Worm (Caenorhabditis elegans) whole organism, mixed stage, embryonic: ENCODE measurements around the gene Y113G7A.12.

ENCODE experiments used
- drap-1 ChIP-seq: fragments of 200-800 bp; sonication (Bioruptor generic); optimal IDR thresholded peaks from 3 replicates; lab custom pipeline; 2018; ENCODE audit warnings: mild to moderate bottlenecking, missing genetic modification characterization, missing compliant biosample characterization
- lin-13 ChIP-seq: fragments of 150-350 bp; optimal IDR thresholded peaks from 2 replicates; lab custom pipeline; 2014; ENCODE audit warnings: missing biosample characterization, missing genetic modification characterization
- nhr-28 ChIP-seq: fragments of 150-350 bp; optimal IDR thresholded peaks from 2 replicates; lab custom pipeline; 2014; ENCODE audit warnings: missing biosample characterization, missing genetic modification characterization
- tbx-8 ChIP-seq: fragments of 200-800 bp; sonication (Bioruptor generic); optimal IDR thresholded peaks from 2 replicates; lab custom pipeline; 2018; ENCODE audit warnings: mild to moderate bottlenecking, missing genetic modification characterization, moderate library complexity, missing compliant biosample characterization

DNA sequence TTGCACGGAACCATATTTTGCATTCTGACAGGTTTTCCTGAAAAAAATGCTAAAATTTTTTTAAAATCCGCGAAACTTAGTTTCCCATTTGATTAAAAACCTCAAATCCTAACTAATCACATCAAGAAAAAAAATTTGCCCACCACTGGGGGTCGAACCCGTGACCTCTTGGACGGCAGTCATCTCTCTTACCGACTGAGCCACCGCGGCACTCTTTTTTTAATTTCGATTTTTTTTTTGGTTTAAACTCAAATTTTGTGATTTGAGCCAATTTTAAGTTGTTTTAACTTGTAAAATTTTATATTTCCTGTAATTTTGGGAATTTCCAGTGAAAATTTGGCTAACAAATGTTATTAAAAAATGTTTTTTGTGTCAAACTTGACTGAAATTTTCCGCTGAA, 22.6 kb upstream of the Y113G7A.12 start:
- TF ChIP-seq drap-1 (GFP tag; lab: Kevin White, UChicago), result no peak
- TF ChIP-seq lin-13 (tag; lab: Kevin White, UChicago), result no peak
- TF ChIP-seq tbx-8, result no peak
- TF ChIP-seq nhr-28 (tag; lab: Kevin White, UChicago), result no peak
